Fruit fly (Drosophila melanogaster) whole organism, prepupa: Measurements from ENCODE around the gene RabGGTa.
A peak's percentile ranks its signal among the peaks of the same experiment; 100 is the strongest.

Source experiments
- Blimp-1 ChIP-seq: fragments of 200-800 bp; sonication (Bioruptor generic); optimal IDR thresholded peaks from 3 replicates; lab custom pipeline; 2017; ENCODE audit warnings: missing biosample characterization, missing genetic modification characterization, mild to moderate bottlenecking, moderate library complexity, missing genetic modification reagents
- CG10631 ChIP-seq: fragments of 200-800 bp; sonication (Bioruptor generic); optimal IDR thresholded peaks from 2 replicates; lab custom pipeline; 2016; ENCODE audit warnings: missing biosample characterization, missing genetic modification characterization
- CG10669 ChIP-seq: fragments of 200-800 bp; sonication (Bioruptor generic); optimal IDR thresholded peaks from 3 replicates; lab custom pipeline; 2018; ENCODE audit warnings: missing biosample characterization, mild to moderate bottlenecking, missing genetic modification characterization, moderate library complexity
- CG11762 ChIP-seq: fragments of 200-800 bp; sonication (Bioruptor generic); optimal IDR thresholded peaks from 3 replicates; lab custom pipeline; 2016; ENCODE audit warnings: missing biosample characterization, missing genetic modification characterization; ENCODE audit not compliant: insufficient read depth
- CG15336 ChIP-seq: fragments of 200-800 bp; sonication (Bioruptor generic); IDR thresholded peaks from 2 replicates; pipeline ENCODE4 v1.3.6; 2022; ENCODE audit warnings: missing biosample characterization, missing genetic modification characterization
- CG1621 ChIP-seq: fragments of 200-800 bp; sonication (Bioruptor generic); optimal IDR thresholded peaks from 3 replicates; lab custom pipeline; 2018; ENCODE audit warnings: missing biosample characterization, mild to moderate bottlenecking, missing genetic modification characterization
- CG16779 ChIP-seq: fragments of 200-800 bp; sonication (Bioruptor generic); optimal IDR thresholded peaks from 3 replicates; lab custom pipeline; 2017; ENCODE audit warnings: missing biosample characterization, mild to moderate bottlenecking, missing genetic modification characterization
- CG31627 ChIP-seq: fragments of 200-800 bp; sonication (Bioruptor generic); optimal IDR thresholded peaks from 3 replicates; lab custom pipeline; 2016; ENCODE audit warnings: missing biosample characterization, missing genetic modification characterization
- CG32006 ChIP-seq: fragments of 200-800 bp; sonication (Bioruptor generic); optimal IDR thresholded peaks from 3 replicates; lab custom pipeline; 2017; ENCODE audit warnings: missing biosample characterization, mild to moderate bottlenecking, missing genetic modification characterization
- CG3919 ChIP-seq: fragments of 200-800 bp; sonication (Bioruptor generic); optimal IDR thresholded peaks from 3 replicates; lab custom pipeline; 2016; ENCODE audit warnings: missing biosample characterization, missing genetic modification characterization
- CG4318 ChIP-seq: fragments of 200-800 bp; sonication (Bioruptor generic); optimal IDR thresholded peaks from 3 replicates; lab custom pipeline; 2017; ENCODE audit warnings: missing biosample characterization, mild to moderate bottlenecking, missing genetic modification characterization
- CG6276 ChIP-seq: fragments of 200-800 bp; sonication (Bioruptor generic); optimal IDR thresholded peaks from 2 replicates; lab custom pipeline; 2017; ENCODE audit warnings: missing biosample characterization, mild to moderate bottlenecking, missing genetic modification characterization
- CG6808 ChIP-seq: fragments of 200-800 bp; sonication (Bioruptor generic); optimal IDR thresholded peaks from 3 replicates; lab custom pipeline; 2017; ENCODE audit warnings: missing biosample characterization, missing genetic modification characterization, mild to moderate bottlenecking, moderate library complexity, missing genetic modification reagents
- CG6854 ChIP-seq: fragments of 200-800 bp; sonication (Bioruptor generic); optimal IDR thresholded peaks from 2 replicates; lab custom pipeline; 2017; ENCODE audit warnings: missing biosample characterization, mild to moderate bottlenecking, missing genetic modification characterization
- CG7368 ChIP-seq: fragments of 200-800 bp; sonication (Bioruptor generic); optimal IDR thresholded peaks from 3 replicates; lab custom pipeline; 2016; ENCODE audit warnings: missing biosample characterization, missing genetic modification characterization
- CG8319 ChIP-seq: fragments of 200-800 bp; sonication (Bioruptor generic); optimal IDR thresholded peaks from 3 replicates; lab custom pipeline; 2016; ENCODE audit warnings: missing biosample characterization, missing genetic modification characterization
- CG8632 ChIP-seq: fragments of 200-800 bp; sonication (Bioruptor generic); optimal IDR thresholded peaks from 3 replicates; lab custom pipeline; 2016; ENCODE audit warnings: missing biosample characterization, missing genetic modification characterization
- Eip78C ChIP-seq: fragments of 200-800 bp; sonication (Bioruptor generic); peaks from one replicate; lab custom pipeline; 2016; ENCODE audit warnings: missing biosample characterization, missing genetic modification characterization
- Eip93F ChIP-seq: fragments of 200-800 bp; sonication (Bioruptor generic); optimal IDR thresholded peaks from 2 replicates; lab custom pipeline; 2016; ENCODE audit warnings: missing biosample characterization, mild to moderate bottlenecking, missing genetic modification characterization
- Gug ChIP-seq: fragments of 200-800 bp; sonication (Bioruptor generic); IDR thresholded peaks from 2 replicates; pipeline ENCODE4 v1.3.6; 2022; ENCODE audit warnings: missing biosample characterization, missing genetic modification characterization
- Hr39 ChIP-seq: fragments of 200-800 bp; sonication (Bioruptor generic); optimal IDR thresholded peaks from 2 replicates; lab custom pipeline; 2016; ENCODE audit warnings: missing biosample characterization, missing genetic modification characterization
- Hr4 ChIP-seq: fragments of 200-800 bp; sonication (Bioruptor generic); optimal IDR thresholded peaks from 3 replicates; lab custom pipeline; 2016; ENCODE audit warnings: missing biosample characterization, missing genetic modification characterization
- Met ChIP-seq: fragments of 200-800 bp; sonication (Bioruptor generic); optimal IDR thresholded peaks from 3 replicates; lab custom pipeline; 2016; ENCODE audit warnings: missing biosample characterization, missing genetic modification characterization
- Smox ChIP-seq: fragments of 200-800 bp; sonication (Bioruptor generic); optimal IDR thresholded peaks from 3 replicates; lab custom pipeline; 2016; ENCODE audit warnings: missing biosample characterization, missing genetic modification characterization
- Sox102F ChIP-seq: fragments of 200-800 bp; sonication (Bioruptor generic); optimal IDR thresholded peaks from 2 replicates; lab custom pipeline; 2016; ENCODE audit warnings: missing biosample characterization, mild to moderate bottlenecking, missing genetic modification characterization
- Sox14 ChIP-seq: fragments of 200-800 bp; sonication (Bioruptor generic); optimal IDR thresholded peaks from 3 replicates; lab custom pipeline; 2016; ENCODE audit warnings: missing biosample characterization, missing genetic modification characterization
- Sox15 ChIP-seq: fragments of 200-800 bp; sonication (Bioruptor generic); optimal IDR thresholded peaks from 3 replicates; lab custom pipeline; 2016; ENCODE audit warnings: missing biosample characterization, missing genetic modification characterization
- acj6 ChIP-seq: fragments of 200-800 bp; sonication (Bioruptor generic); optimal IDR thresholded peaks from 3 replicates; lab custom pipeline; 2016; ENCODE audit warnings: missing biosample characterization, missing genetic modification characterization
- cyc ChIP-seq: fragments of 200-800 bp; sonication (Bioruptor generic); optimal IDR thresholded peaks from 3 replicates; lab custom pipeline; 2016; ENCODE audit warnings: missing biosample characterization, missing genetic modification characterization
- dsx ChIP-seq: fragments of 200-800 bp; optimal IDR thresholded peaks from 3 replicates; lab custom pipeline; 2019; ENCODE audit warnings: missing biosample characterization, mild to moderate bottlenecking, missing genetic modification characterization, moderate library complexity; ENCODE audit not compliant: poor library complexity, severe bottlenecking
- eg ChIP-seq: fragments of 200-800 bp; sonication (Bioruptor generic); IDR thresholded peaks from 3 replicates; pipeline ENCODE4 v1.3.6; 2022; ENCODE audit warnings: missing biosample characterization, missing genetic modification characterization
- fkh ChIP-seq: fragments of 200-800 bp; sonication (Bioruptor generic); optimal IDR thresholded peaks from 3 replicates; lab custom pipeline; 2017; ENCODE audit warnings: missing biosample characterization, mild to moderate bottlenecking, missing genetic modification characterization, moderate library complexity
- lz ChIP-seq: fragments of 200-800 bp; sonication (Bioruptor generic); optimal IDR thresholded peaks from 3 replicates; lab custom pipeline; 2016; ENCODE audit warnings: missing biosample characterization, missing genetic modification characterization
- pdm3 ChIP-seq: fragments of 200-800 bp; sonication (Bioruptor generic); optimal IDR thresholded peaks from 3 replicates; lab custom pipeline; 2016; ENCODE audit warnings: missing biosample characterization, missing genetic modification characterization
- salr ChIP-seq, 2 experiments: fragments of 200-800 bp; sonication (Bioruptor generic); optimal IDR thresholded peaks; 3 replicates each; lab custom pipeline; 2016 to 2018; ENCODE audit warnings: missing biosample characterization in 2 of 2, missing genetic modification characterization in 2 of 2, mild to moderate bottlenecking in 1 of 2
- spab ChIP-seq: fragments of 200-800 bp; sonication (Bioruptor generic); optimal IDR thresholded peaks from 2 replicates; lab custom pipeline; 2017; ENCODE audit warnings: missing biosample characterization, mild to moderate bottlenecking, missing genetic modification characterization, missing genetic modification reagents
- svp ChIP-seq: fragments of 200-800 bp; sonication (Bioruptor generic); peaks from one replicate; lab custom pipeline; 2016; ENCODE audit warnings: missing biosample characterization, missing genetic modification characterization
- topi ChIP-seq: fragments of 200-800 bp; sonication (Bioruptor generic); optimal IDR thresholded peaks from 3 replicates; lab custom pipeline; 2016; ENCODE audit warnings: missing biosample characterization, missing genetic modification characterization
- vri ChIP-seq: fragments of 200-800 bp; sonication (Bioruptor generic); optimal IDR thresholded peaks from 3 replicates; lab custom pipeline; 2016; ENCODE audit warnings: missing biosample characterization, mild to moderate bottlenecking, missing genetic modification characterization

The RabGGTa gene

DNA sequence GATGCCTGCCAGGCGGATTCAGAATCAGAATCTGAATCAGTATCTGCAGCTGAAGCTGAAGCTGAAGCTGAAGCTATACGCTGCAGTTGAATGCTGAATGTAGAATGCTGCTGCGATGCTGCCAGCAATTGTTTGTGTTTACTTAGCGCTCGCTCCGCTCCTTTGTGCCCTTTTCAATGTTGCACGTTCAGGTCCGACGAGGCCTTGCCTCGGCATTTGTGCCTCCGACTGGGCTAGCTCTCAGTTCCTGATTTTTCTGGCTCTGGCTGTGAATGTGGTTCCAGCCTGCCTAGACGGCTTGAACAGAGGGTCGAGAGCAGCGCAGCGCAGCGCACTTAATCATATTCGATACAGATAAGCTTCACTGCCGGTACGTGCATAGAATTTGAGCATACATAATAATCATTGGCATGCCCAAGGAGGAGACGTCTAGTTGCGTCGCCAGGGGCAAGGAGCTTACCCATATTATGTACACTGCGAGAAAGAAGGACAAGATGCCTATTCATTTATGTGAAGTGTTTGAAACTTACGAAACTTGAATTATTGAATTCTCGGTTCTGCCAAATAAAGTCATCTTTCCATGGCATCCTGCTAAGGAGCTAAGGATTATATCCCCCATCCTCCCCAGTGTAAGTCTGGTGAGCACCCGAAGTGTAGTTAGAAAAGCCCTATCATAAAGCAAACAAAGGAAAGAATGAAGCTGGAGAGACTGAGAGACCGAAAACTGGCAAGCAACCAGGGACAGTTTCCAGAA is 7.2 kb upstream of the RabGGTa start (continued):
- TF ChIP-seq spab (GFP tag; lab: Kevin White, UChicago) = peak; percentile 75
- peak; percentile 58 for TF ChIP-seq CG15336 (GFP tag; lab: Robert Waterston, UW)
- TF ChIP-seq salr (GFP tag; optimal IDR thresholded peaks at IDR 0.05; lab: Kevin White, UChicago) = peak; percentile 70
- no peak for TF ChIP-seq fkh (GFP tag; lab: Kevin White, UChicago)
- TF ChIP-seq lz (GFP tag; lab: Kevin White, UChicago) = peak; percentile 21
- peak; percentile 77 for TF ChIP-seq CG6808 (GFP tag; lab: Kevin White, UChicago)
- TF ChIP-seq CG6854 (GFP tag; lab: Kevin White, UChicago) = peak; percentile 20
- TF ChIP-seq CG10631 (GFP tag; lab: Kevin White, UChicago) = peak; percentile 87
- TF ChIP-seq Sox14 (GFP tag; lab: Kevin White, UChicago) = peak; percentile 89
- TF ChIP-seq, all 60 proteins: peak for 49

DNA sequence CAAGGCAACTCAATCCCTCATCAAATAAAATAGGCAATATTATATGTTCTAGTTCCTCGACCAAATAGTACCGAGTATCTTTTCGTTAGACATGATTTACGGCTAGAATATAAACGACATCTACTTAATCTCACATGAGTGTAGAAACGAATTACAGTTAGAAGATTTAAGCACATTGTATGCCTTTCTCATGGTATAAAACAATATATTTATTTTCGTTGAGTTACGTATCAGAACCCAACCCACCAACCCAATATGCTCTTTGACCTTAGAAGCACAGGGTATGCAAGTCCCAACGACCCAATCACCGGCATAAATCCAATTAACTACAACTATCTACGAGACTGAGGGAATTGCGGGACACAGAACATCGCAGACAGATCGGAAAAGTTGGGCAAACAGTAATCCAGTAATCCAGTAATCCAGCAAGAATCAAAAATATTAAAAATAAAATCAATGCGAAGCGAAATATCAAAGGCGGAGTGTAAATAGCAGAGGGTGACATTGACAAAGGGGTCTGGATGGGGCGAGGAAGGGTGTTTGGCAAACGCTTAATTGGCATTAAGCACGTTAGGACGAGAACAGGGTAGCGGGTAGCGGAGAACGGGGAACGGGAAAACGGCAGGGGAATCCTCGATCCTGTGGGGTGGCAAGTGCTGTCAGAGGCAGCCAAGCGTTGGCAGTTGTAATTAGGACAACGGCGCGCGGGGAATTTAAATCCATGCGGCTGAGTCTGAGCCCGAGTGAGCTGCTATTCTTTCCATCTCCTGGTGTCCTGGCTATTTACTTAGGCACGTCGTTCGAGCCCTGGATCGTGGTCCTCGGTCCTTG is 5.4 kb upstream of the RabGGTa start:
- TF ChIP-seq CG8319 (GFP tag; lab: Kevin White, UChicago) (no peak), salr (GFP tag; optimal IDR thresholded peaks at IDR 0.05; lab: Kevin White, UChicago) (no peak), Hr39 (GFP tag; lab: Kevin White, UChicago) (no peak), CG10669 (no peak), Sox15 (GFP tag; lab: Kevin White, UChicago) (no peak), Hr4 (GFP tag; lab: Kevin White, UChicago) (no peak), topi (no peak), Eip78C (GFP tag; lab: Kevin White, UChicago) (no peak), CG8632 (no peak), CG11762 (GFP tag; lab: Kevin White, UChicago) (no peak), fkh (GFP tag; lab: Kevin White, UChicago) (no peak), CG6276 (no peak), CG32006 (GFP tag; lab: Kevin White, UChicago) (no peak)

DNA sequence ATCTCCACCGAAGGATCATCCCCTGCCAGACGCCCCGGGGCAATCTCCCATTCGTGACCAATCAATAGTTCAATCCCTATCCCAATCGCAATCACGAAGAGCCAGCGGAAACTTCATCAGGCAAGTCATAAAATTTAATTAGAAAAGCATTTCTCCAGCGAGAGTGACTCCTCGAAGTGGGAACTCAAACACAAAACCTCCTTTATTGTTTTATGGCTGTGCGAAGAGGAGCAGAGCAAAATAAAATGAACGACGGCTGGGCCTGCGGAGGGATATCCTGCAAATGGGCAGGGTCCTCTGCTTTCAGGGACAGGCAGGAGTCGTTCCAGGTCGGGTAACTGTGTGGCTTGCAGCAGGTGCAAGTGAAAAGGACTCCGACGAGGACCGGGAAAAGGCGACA is 3.0 kb upstream of the RabGGTa start:
- peak; percentile 21 for TF ChIP-seq Eip78C (GFP tag; lab: Kevin White, UChicago)
- no peak for TF ChIP-seq salr (GFP tag; optimal IDR thresholded peaks at IDR 0.05; lab: Kevin White, UChicago)

DNA sequence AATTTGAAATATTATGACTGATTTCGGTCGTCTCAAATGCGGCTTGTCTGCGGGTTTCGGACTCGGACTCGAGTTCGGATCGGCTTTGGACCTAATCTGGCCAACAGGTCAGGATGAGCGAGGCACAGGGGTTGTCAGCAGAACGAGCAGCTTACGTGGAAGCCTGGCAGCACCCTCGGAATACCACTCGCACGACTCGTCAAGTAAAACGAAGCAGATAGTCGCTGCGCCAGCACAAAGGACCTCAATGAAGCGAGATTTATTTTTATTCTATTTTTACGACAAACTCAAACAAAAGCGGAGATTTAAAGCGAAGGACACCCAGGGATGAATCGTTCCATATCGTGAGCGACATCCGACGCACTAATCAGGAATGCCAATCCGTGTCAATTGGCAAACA is 2.1 kb upstream of the RabGGTa start:
- no peak for TF ChIP-seq CG1621 (tag; lab: Kevin White, UChicago)
- TF ChIP-seq spab (GFP tag; lab: Kevin White, UChicago) = no peak
- no peak for TF ChIP-seq CG3919 (GFP tag; lab: Kevin White, UChicago)
- TF ChIP-seq vri (GFP tag; lab: Kevin White, UChicago) = no peak
- no peak for TF ChIP-seq CG7368 (GFP tag; lab: Kevin White, UChicago)
- no peak for TF ChIP-seq CG16779 (tag; lab: Kevin White, UChicago)
- no peak for TF ChIP-seq Eip93F

DNA sequence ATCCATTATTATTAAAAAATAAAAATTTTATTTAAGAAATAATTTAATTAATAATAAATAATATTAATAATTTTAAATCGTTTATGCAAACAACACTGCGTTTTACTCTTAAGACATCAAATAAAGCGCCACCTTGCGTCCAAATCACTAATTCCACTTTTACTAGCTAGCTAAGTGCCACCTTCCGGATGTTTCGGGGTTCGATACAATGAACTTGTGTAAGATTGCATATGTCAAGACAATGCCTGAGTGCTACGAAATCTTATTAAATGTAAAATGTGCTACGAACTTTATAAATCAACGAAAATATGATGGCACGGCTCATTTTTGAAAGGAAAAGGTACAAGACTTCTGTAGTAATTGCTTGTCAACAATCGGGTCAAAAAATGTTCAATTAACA is 1.0 kb upstream of the RabGGTa start:
- TF ChIP-seq Smox (GFP tag; lab: Kevin White, UChicago) = no peak
- no peak for TF ChIP-seq eg (GFP tag; lab: Robert Waterston, UW)
- no peak for TF ChIP-seq CG1621 (tag; lab: Kevin White, UChicago)
- peak; percentile 73 for TF ChIP-seq CG31627
- peak; percentile 10 for TF ChIP-seq dsx (GFP tag; lab: Kevin White, UChicago)
- peak; percentile 56 for TF ChIP-seq lz (GFP tag; lab: Kevin White, UChicago)
- TF ChIP-seq Met (GFP tag; lab: Kevin White, UChicago) = peak; percentile 0
- TF ChIP-seq CG8319 (GFP tag; lab: Kevin White, UChicago) = no peak
- TF ChIP-seq Blimp-1 (GFP tag; lab: Kevin White, UChicago) = peak; percentile 16
- TF ChIP-seq vri (GFP tag; lab: Kevin White, UChicago) = no peak
- no peak for TF ChIP-seq Eip93F
- peak in 1 of 2 experiments; percentile 41 for TF ChIP-seq salr (GFP tag; optimal IDR thresholded peaks at IDR 0.05; lab: Kevin White, UChicago)
- TF ChIP-seq spab (GFP tag; lab: Kevin White, UChicago) = no peak
- no peak for TF ChIP-seq Sox102F (GFP tag; lab: Kevin White, UChicago)
- peak; percentile 67 for TF ChIP-seq Hr39 (GFP tag; lab: Kevin White, UChicago)
- TF ChIP-seq svp (GFP tag; lab: Kevin White, UChicago) = peak; percentile 46
- no peak for TF ChIP-seq CG4318 (GFP tag; lab: Kevin White, UChicago)
- peak; percentile 19 for TF ChIP-seq pdm3 (GFP tag; lab: Kevin White, UChicago)
- no peak for TF ChIP-seq CG6808 (GFP tag; lab: Kevin White, UChicago)
- TF ChIP-seq topi = peak; percentile 12
- no peak for TF ChIP-seq Gug (GFP tag; lab: Robert Waterston, UW)
- TF ChIP-seq CG15336 (GFP tag; lab: Robert Waterston, UW) = no peak
- peak; percentile 57 for TF ChIP-seq cyc (GFP tag; lab: Kevin White, UChicago)
- peak; percentile 3 for TF ChIP-seq acj6 (GFP tag; lab: Kevin White, UChicago)
